Worm (Caenorhabditis elegans) whole organism, young adult: Measurements from ENCODE around the gene F58F12.1.

ENCODE experiments used
- lin-40 ChIP-seq: sonication (generic microtip); optimal IDR thresholded peaks from 2 replicates; lab custom pipeline; 2016; ENCODE audit warnings: missing genetic modification characterization, mild to moderate bottlenecking, missing compliant biosample characterization, missing genotype, missing genetic modification reagents
- snpc-1.3 ChIP-seq: sonication (generic microtip); optimal IDR thresholded peaks from 2 replicates; lab custom pipeline; 2017; ENCODE audit warnings: missing genetic modification characterization, mild to moderate bottlenecking, missing compliant biosample characterization, antibody characterized with exemption, moderate library complexity, missing genotype, missing genetic modification reagents; ENCODE audit not compliant: insufficient read depth
- zim-3 ChIP-seq: sonication (generic microtip); optimal IDR thresholded peaks from 2 replicates; lab custom pipeline; 2017; ENCODE audit warnings: mild to moderate bottlenecking, missing genetic modification characterization, moderate library complexity, missing compliant biosample characterization

- TF ChIP-seq zim-3 (tag; lab: Kevin White, UChicago) (no peak), snpc-1.3 (tag; lab: Kevin White, UChicago) (no peak), lin-40 (no peak)
Measured at ce11 chrII:6417999-6418398, 34.6 kb downstream of the F58F12.1 start.
